Worm (Caenorhabditis elegans) whole organism, L2 larva: ENCODE measurements around the gene egli-1.

ENCODE experiments used
- C34F6.9 ChIP-seq: fragments of 150-350 bp; optimal IDR thresholded peaks from 2 replicates; lab custom pipeline; 2014; ENCODE audit warnings: missing biosample characterization, missing genetic modification characterization
- F13H6.1 ChIP-seq: sonication (generic microtip); optimal IDR thresholded peaks from 2 replicates; lab custom pipeline; 2016; ENCODE audit warnings: missing genetic modification characterization, missing compliant biosample characterization
- R02D3.7 ChIP-seq: fragments of 150-350 bp; optimal IDR thresholded peaks from 2 replicates; lab custom pipeline; 2014; ENCODE audit warnings: missing biosample characterization, missing genetic modification characterization
- Y55F3AM.14 ChIP-seq: fragments of 200-800 bp; sonication (Bioruptor generic); optimal IDR thresholded peaks from 2 replicates; lab custom pipeline; 2018; ENCODE audit warnings: mild to moderate bottlenecking, missing genetic modification characterization, missing compliant biosample characterization
- ZK546.5 ChIP-seq: sonication (generic microtip); optimal IDR thresholded peaks from 2 replicates; lab custom pipeline; 2017; ENCODE audit warnings: missing biosample characterization, missing genetic modification characterization
- alr-1 ChIP-seq: fragments of 150-350 bp; optimal IDR thresholded peaks from 2 replicates; lab custom pipeline; 2014; ENCODE audit warnings: missing biosample characterization, missing genetic modification characterization
- aly-2 ChIP-seq: fragments of 150-350 bp; optimal IDR thresholded peaks from 2 replicates; lab custom pipeline; 2014; ENCODE audit warnings: missing biosample characterization, missing genetic modification characterization
- ama-1 ChIP-seq: fragments of 150-350 bp; optimal IDR thresholded peaks from 2 replicates; lab custom pipeline; 2018; ENCODE audit warnings: inconsistent platforms
- blmp-1 ChIP-seq: sonication (generic microtip); optimal IDR thresholded peaks from 2 replicates; lab custom pipeline; 2017; ENCODE audit warnings: missing genetic modification characterization, mild to moderate bottlenecking, missing compliant biosample characterization, antibody characterized with exemption, moderate library complexity; ENCODE audit not compliant: insufficient read depth
- ceh-16 ChIP-seq: fragments of 150-350 bp; optimal IDR thresholded peaks from 2 replicates; lab custom pipeline; 2014; ENCODE audit warnings: missing biosample characterization, missing genetic modification characterization
- ceh-82 ChIP-seq: fragments of 150-350 bp; optimal IDR thresholded peaks from 2 replicates; lab custom pipeline; 2014; ENCODE audit warnings: missing biosample characterization, missing genetic modification characterization
- crh-2 ChIP-seq: sonication (generic microtip); optimal IDR thresholded peaks from 2 replicates; lab custom pipeline; 2017; ENCODE audit warnings: missing biosample characterization, missing genetic modification characterization
- dmd-4 ChIP-seq: sonication (generic microtip); optimal IDR thresholded peaks from 2 replicates; lab custom pipeline; 2017; ENCODE audit warnings: missing biosample characterization, missing genetic modification characterization
- egl-27 ChIP-seq: sonication (generic microtip); optimal IDR thresholded peaks from 3 replicates; lab custom pipeline; 2017; ENCODE audit warnings: missing biosample characterization, missing genetic modification reagents, missing genetic modification characterization
- elt-3 ChIP-seq: sonication (generic microtip); optimal IDR thresholded peaks from 2 replicates; lab custom pipeline; 2017; ENCODE audit warnings: missing biosample characterization, missing genetic modification characterization
- fos-1 ChIP-seq: fragments of 150-350 bp; optimal IDR thresholded peaks from 2 replicates; lab custom pipeline; 2014; ENCODE audit warnings: missing biosample characterization, missing genetic modification characterization
- gmeb-1 ChIP-seq: fragments of 150-350 bp; optimal IDR thresholded peaks from 2 replicates; lab custom pipeline; 2014; ENCODE audit warnings: missing biosample characterization, missing genetic modification characterization
- lin-11 ChIP-seq: fragments of 150-350 bp; sonication (generic microtip); optimal IDR thresholded peaks from 2 replicates; lab custom pipeline; 2014; ENCODE audit warnings: missing biosample characterization, missing genetic modification characterization, inconsistent platforms, mixed read lengths
- lin-39 ChIP-seq: fragments of 150-350 bp; optimal IDR thresholded peaks from 2 replicates; lab custom pipeline; 2014; ENCODE audit warnings: missing biosample characterization, missing genetic modification reagents, missing genetic modification characterization
- lsy-2 ChIP-seq, 2 experiments: fragments of 150-350 bp in 1 of 2; sonication (generic microtip) in 1 of 2; optimal IDR thresholded peaks; 2 replicates each; lab custom pipeline; 2014 to 2017; ENCODE audit warnings: missing biosample characterization in 2 of 2, missing genetic modification characterization in 2 of 2
- mbf-1 ChIP-seq: sonication (generic microtip); optimal IDR thresholded peaks from 2 replicates; lab custom pipeline; 2017; ENCODE audit warnings: missing biosample characterization, missing genetic modification characterization
- nhr-10 ChIP-seq: sonication (generic microtip); optimal IDR thresholded peaks from 2 replicates; lab custom pipeline; 2017; ENCODE audit warnings: missing biosample characterization, missing genetic modification characterization
- nhr-11 ChIP-seq: fragments of 150-350 bp; optimal IDR thresholded peaks from 2 replicates; lab custom pipeline; 2014; ENCODE audit warnings: missing biosample characterization, missing genetic modification characterization
- nhr-12 ChIP-seq: fragments of 150-350 bp; optimal IDR thresholded peaks from 2 replicates; lab custom pipeline; 2014; ENCODE audit warnings: missing biosample characterization, missing genetic modification characterization
- nhr-129 ChIP-seq: fragments of 150-350 bp; optimal IDR thresholded peaks from 2 replicates; lab custom pipeline; 2014; ENCODE audit warnings: missing biosample characterization, missing genetic modification characterization
- nhr-21 ChIP-seq: fragments of 150-350 bp; optimal IDR thresholded peaks from 2 replicates; lab custom pipeline; 2014; ENCODE audit warnings: missing biosample characterization, missing genetic modification characterization
- nhr-23 ChIP-seq: fragments of 150-350 bp; optimal IDR thresholded peaks from 2 replicates; lab custom pipeline; 2014; ENCODE audit warnings: missing biosample characterization, missing genetic modification reagents, missing genetic modification characterization
- nhr-25 ChIP-seq: fragments of 150-350 bp; sonication (generic microtip); optimal IDR thresholded peaks from 3 replicates; lab custom pipeline; 2014; ENCODE audit warnings: missing biosample characterization, missing genetic modification characterization
- nhr-6 ChIP-seq: fragments of 150-350 bp; optimal IDR thresholded peaks from 2 replicates; lab custom pipeline; 2014; ENCODE audit warnings: missing biosample characterization, missing genetic modification characterization
- peb-1 ChIP-seq: fragments of 150-350 bp; optimal IDR thresholded peaks from 2 replicates; lab custom pipeline; 2014; ENCODE audit warnings: missing biosample characterization, missing genetic modification characterization
- sem-4 ChIP-seq: fragments of 150-350 bp; optimal IDR thresholded peaks from 2 replicates; lab custom pipeline; 2014; ENCODE audit warnings: missing biosample characterization, missing genetic modification reagents, missing genetic modification characterization
- skn-1 ChIP-seq: sonication (generic microtip); optimal IDR thresholded peaks from 2 replicates; lab custom pipeline; 2017; ENCODE audit warnings: missing biosample characterization, missing genetic modification characterization
- sma-3 ChIP-seq: sonication (generic microtip); optimal IDR thresholded peaks from 2 replicates; lab custom pipeline; 2016; ENCODE audit warnings: missing genetic modification reagents, missing genetic modification characterization, missing compliant biosample characterization
- sma-9 ChIP-seq, 2 experiments: fragments of 150-350 bp in 1 of 2; sonication (generic microtip) in 1 of 2; optimal IDR thresholded peaks; 2 replicates each; lab custom pipeline; 2014 to 2016; ENCODE audit warnings: missing genetic modification characterization in 2 of 2, mild to moderate bottlenecking in 1 of 2, missing biosample characterization in 1 of 2, missing compliant biosample characterization in 1 of 2, missing genetic modification reagents in 1 of 2, moderate library complexity in 1 of 2
- snpc-4 ChIP-seq: fragments of 150-350 bp; optimal IDR thresholded peaks from 2 replicates; lab custom pipeline; 2014; ENCODE audit warnings: missing biosample characterization, missing genetic modification characterization
- unc-39 ChIP-seq: fragments of 150-350 bp; optimal IDR thresholded peaks from 2 replicates; lab custom pipeline; 2014; ENCODE audit warnings: missing biosample characterization, missing genetic modification characterization
- unc-55 ChIP-seq: fragments of 150-350 bp; sonication (generic microtip); optimal IDR thresholded peaks from 3 replicates; lab custom pipeline; 2014; ENCODE audit warnings: missing biosample characterization, missing genetic modification reagents, missing genetic modification characterization
- zag-1 ChIP-seq: fragments of 150-350 bp; optimal IDR thresholded peaks from 2 replicates; lab custom pipeline; 2014; ENCODE audit warnings: missing biosample characterization, missing genetic modification characterization
- ztf-1 ChIP-seq: fragments of 200-800 bp; sonication (Bioruptor generic); conservative IDR thresholded peaks from 2 replicates; pipeline ENCODE4 v1.3.6; 2022; ENCODE audit warnings: missing genetic modification characterization, missing compliant biosample characterization
- ztf-11 ChIP-seq: sonication (generic microtip); optimal IDR thresholded peaks from 2 replicates; lab custom pipeline; 2017; ENCODE audit warnings: missing biosample characterization, missing genetic modification characterization
- ztf-4 ChIP-seq: fragments of 150-350 bp; optimal IDR thresholded peaks from 2 replicates; lab custom pipeline; 2014; ENCODE audit warnings: missing biosample characterization, missing genetic modification characterization

egli-1 gene

ce11 chrII:9324824-9325351 lies 1.1 kb downstream of the egli-1 start, which contains the start of gene eat-3 (continued):
- TF ChIP-seq egl-27 (tag; lab: Kevin White, UChicago) (no peak), ztf-4 (no peak), alr-1 (no peak), ceh-82 (no peak), gmeb-1 (tag; lab: Kevin White, UChicago) (no peak), nhr-6 (tag; lab: Kevin White, UChicago) (no peak), lin-39 (tag; lab: Kevin White, UChicago) (no peak), dmd-4 (tag; lab: Kevin White, UChicago) (no peak), nhr-21 (no peak), mbf-1 (tag; lab: Kevin White, UChicago) (no peak), skn-1 (no peak), lsy-2 (tag; optimal IDR thresholded peaks at IDR 0.05; lab: Kevin White, UChicago) (peak in 1 of 2 experiments; percentile 45), ztf-11 (no peak), F13H6.1 (tag; lab: Kevin White, UChicago) (no peak), unc-55 (peak; percentile 86), sma-3 (no peak), fos-1 (tag; lab: Kevin White, UChicago) (peak; percentile 84), nhr-23 (tag; lab: Kevin White, UChicago) (no peak), ceh-16 (tag; lab: Kevin White, UChicago) (no peak), ztf-1 (no peak), nhr-25 (tag; lab: Kevin White, UChicago) (no peak), nhr-11 (tag; lab: Kevin White, UChicago) (no peak), crh-2 (tag; lab: Kevin White, UChicago) (peak; percentile 12), snpc-4 (no peak)

ce11 chrII:9325555-9325954 lies 1.8 kb downstream of the egli-1 start:
- peak; percentile 70 for TF ChIP-seq fos-1 (tag; lab: Kevin White, UChicago)
- no peak for TF ChIP-seq dmd-4 (tag; lab: Kevin White, UChicago)

ce11 chrII:9329474-9329873 lies 5.7 kb downstream of the egli-1 start, which contains the start of gene wbp-2:
TSS of gene wbp-2 (plus strand) at chrII:9329774.
- TF ChIP-seq R02D3.7 (tag; lab: Kevin White, UChicago) = no peak
- TF ChIP-seq ztf-1 = no peak
- TF ChIP-seq F13H6.1 (tag; lab: Kevin White, UChicago) = no peak
- no peak for TF ChIP-seq elt-3 (tag; lab: Kevin White, UChicago)
- TF ChIP-seq lin-11 (tag; lab: Kevin White, UChicago) = no peak
- TF ChIP-seq nhr-10 = no peak
- no peak for TF ChIP-seq ztf-11
- no peak for TF ChIP-seq peb-1 (tag; lab: Kevin White, UChicago)
- no peak for TF ChIP-seq dmd-4 (tag; lab: Kevin White, UChicago)
- TF ChIP-seq nhr-129 (tag; lab: Kevin White, UChicago) = no peak
- no peak for TF ChIP-seq zag-1 (tag; lab: Kevin White, UChicago)
- TF ChIP-seq skn-1 = no peak
- no peak for TF ChIP-seq ZK546.5 (tag; lab: Kevin White, UChicago)
- TF ChIP-seq lin-39 (tag; lab: Kevin White, UChicago) = no peak
- no peak for TF ChIP-seq Y55F3AM.14
- TF ChIP-seq unc-39 (tag; lab: Kevin White, UChicago) = no peak

ce11 chrII:9331343-9331742 lies 7.6 kb downstream of the egli-1 start, which contains the start of gene eif-3.F:
TSS of gene eif-3.F (plus strand) at chrII:9331643.
- TF ChIP-seq blmp-1 (tag; lab: Kevin White, UChicago) (no peak), aly-2 (tag; lab: Kevin White, UChicago) (no peak), mbf-1 (tag; lab: Kevin White, UChicago) (no peak), lin-11 (tag; lab: Kevin White, UChicago) (no peak), ama-1 (lab: Kevin White, UChicago) (no peak), egl-27 (tag; lab: Kevin White, UChicago) (no peak)

- TF ChIP-seq nhr-21 (no peak), ztf-4 (no peak), unc-55 (no peak), sma-9 (GFP tag; optimal IDR thresholded peaks at IDR 0.05; lab: Kevin White, UChicago) (no peak), sma-9 (tag; optimal IDR thresholded peaks at IDR 0.05; lab: Kevin White, UChicago) (no peak), nhr-129 (tag; lab: Kevin White, UChicago) (no peak), peb-1 (tag; lab: Kevin White, UChicago) (no peak), sem-4 (tag; lab: Kevin White, UChicago) (no peak), C34F6.9 (tag; lab: Kevin White, UChicago) (no peak), aly-2 (tag; lab: Kevin White, UChicago) (no peak), sma-3 (no peak), crh-2 (tag; lab: Kevin White, UChicago) (no peak), nhr-12 (tag; lab: Kevin White, UChicago) (no peak), unc-39 (tag; lab: Kevin White, UChicago) (no peak), ceh-16 (tag; lab: Kevin White, UChicago) (no peak), nhr-25 (tag; lab: Kevin White, UChicago) (no peak), ztf-1 (no peak), nhr-23 (tag; lab: Kevin White, UChicago) (no peak), blmp-1 (tag; lab: Kevin White, UChicago) (no peak), ama-1 (lab: Kevin White, UChicago) (no peak)
- TF ChIP-seq, all 48 proteins: peak for 0
These were observed 9.3 kb downstream of the egli-1 start for ce11 chrII:9333034-9333433.
